Worm (Caenorhabditis elegans): ENCODE data around the gene cdc-25.2.

- no peak for TF ChIP-seq snpc-4 (tag; optimal IDR thresholded peaks at IDR 0.05)
- no peak for TF ChIP-seq lin-13 (tag; optimal IDR thresholded peaks at IDR 0.05)
- no peak for TF ChIP-seq lsy-2 (tag; optimal IDR thresholded peaks at IDR 0.05)
- TF ChIP-seq elt-3 (tag; optimal IDR thresholded peaks at IDR 0.05) = no peak
- no peak for TF ChIP-seq blmp-1 (tag; optimal IDR thresholded peaks at IDR 0.05)
Observed at ce11 chrV:1586906-1587305, 20.0 kb downstream of the cdc-25.2 start, which contains the start of gene F16B4.6.

All from whole organism, mixed stage, embryonic.